Worm (Caenorhabditis elegans): ENCODE data around the gene acl-2.

Gene acl-2

DNA sequence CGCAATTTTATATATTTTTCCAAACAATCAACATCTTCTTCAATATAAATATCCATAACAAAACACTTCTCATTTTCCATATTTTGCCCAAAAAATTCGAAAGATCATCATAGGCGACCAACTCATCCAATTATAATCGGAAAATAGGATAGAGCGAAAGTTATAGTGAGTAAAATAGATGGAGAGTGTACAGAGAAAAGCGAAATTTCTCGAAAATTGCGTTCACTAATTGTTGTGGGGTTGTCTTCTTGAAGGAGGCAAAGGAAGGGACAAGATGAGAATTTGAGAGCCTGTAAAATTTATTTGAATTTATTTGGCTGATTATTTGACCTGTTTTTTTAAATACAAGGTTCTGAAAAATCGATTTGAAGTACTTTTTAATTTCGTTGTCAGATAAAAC is 4.7 kb upstream of the acl-2 start:
- TF ChIP-seq blmp-1 (tag; optimal IDR thresholded peaks at IDR 0.05): peak; percentile 94
- TF ChIP-seq ceh-43 (GFP tag; optimal IDR thresholded peaks at IDR 0.05): peak; percentile 30
- TF ChIP-seq ceh-83 (GFP tag; optimal IDR thresholded peaks at IDR 0.05): no peak
- no peak for TF ChIP-seq elt-3 (tag; optimal IDR thresholded peaks at IDR 0.05)
- peak; percentile 79 for TF ChIP-seq ces-1 (GFP tag; optimal IDR thresholded peaks at IDR 0.05)
- no peak for TF ChIP-seq nhr-12 (tag; optimal IDR thresholded peaks at IDR 0.05)

- TF ChIP-seq sptf-1 (tag; optimal IDR thresholded peaks at IDR 0.05): no peak
- no peak for TF ChIP-seq lin-32 (GFP tag; optimal IDR thresholded peaks at IDR 0.05)
- no peak for TF ChIP-seq M03D4.4 (tag; optimal IDR thresholded peaks at IDR 0.05)
- no peak for TF ChIP-seq mls-2 (tag; optimal IDR thresholded peaks at IDR 0.05)
- no peak for TF ChIP-seq bed-3 (GFP tag; optimal IDR thresholded peaks at IDR 0.05)
- no peak for TF ChIP-seq elt-1 (tag; optimal IDR thresholded peaks at IDR 0.05; ENCODE audit: borderline replicate concordance, insufficient read depth)
- no peak for TF ChIP-seq flh-1 (GFP tag; optimal IDR thresholded peaks at IDR 0.05)
- TF ChIP-seq snpc-4 (tag; optimal IDR thresholded peaks at IDR 0.05): no peak
- TF ChIP-seq nhr-76 (tag; optimal IDR thresholded peaks at IDR 0.05): no peak
- no peak for TF ChIP-seq drap-1 (GFP tag; optimal IDR thresholded peaks at IDR 0.05)
- TF ChIP-seq nhr-2 (tag; optimal IDR thresholded peaks at IDR 0.05): no peak
- TF ChIP-seq nhr-28 (tag; optimal IDR thresholded peaks at IDR 0.05): no peak
- TF ChIP-seq unc-39 (tag; optimal IDR thresholded peaks at IDR 0.05): no peak
- TF ChIP-seq elt-3 (tag; optimal IDR thresholded peaks at IDR 0.05): no peak
- TF ChIP-seq unc-120 (tag; optimal IDR thresholded peaks at IDR 0.05; ENCODE audit: poor library complexity, severe bottlenecking): no peak
- TF ChIP-seq cnd-1 (tag; optimal IDR thresholded peaks at IDR 0.05): no peak
- no peak for TF ChIP-seq tbx-8 (GFP tag; optimal IDR thresholded peaks at IDR 0.05)
- no peak for TF ChIP-seq lin-13 (tag; optimal IDR thresholded peaks at IDR 0.05)
- TF ChIP-seq ztf-11 (tag; optimal IDR thresholded peaks at IDR 0.05): no peak
- no peak for TF ChIP-seq zip-8 (tag; optimal IDR thresholded peaks at IDR 0.05)
- peak; percentile 32 for TF ChIP-seq nhr-237 (tag; optimal IDR thresholded peaks at IDR 0.05)
- no peak for TF ChIP-seq ham-2 (GFP tag; optimal IDR thresholded peaks at IDR 0.05)
- peak; percentile 3 for TF ChIP-seq lsy-2 (tag; optimal IDR thresholded peaks at IDR 0.05)
- peak; percentile 23 for TF ChIP-seq ces-1 (GFP tag; optimal IDR thresholded peaks at IDR 0.05)
- TF ChIP-seq pha-4 (tag; optimal IDR thresholded peaks at IDR 0.05): no peak
- peak; percentile 4 for TF ChIP-seq ceh-43 (GFP tag; optimal IDR thresholded peaks at IDR 0.05)
- TF ChIP-seq mep-1 (tag; optimal IDR thresholded peaks at IDR 0.05): no peak
- TF ChIP-seq hlh-1 (tag; optimal IDR thresholded peaks at IDR 0.05): no peak
- TF ChIP-seq sem-2 (GFP tag; optimal IDR thresholded peaks at IDR 0.05): no peak
Observed at ce11 chrV:10031384-10032171, 686 bp upstream of the acl-2 start.

- TF ChIP-seq lin-32 (GFP tag; optimal IDR thresholded peaks at IDR 0.05): no peak
- TF ChIP-seq tbx-8 (GFP tag; optimal IDR thresholded peaks at IDR 0.05): no peak
- no peak for TF ChIP-seq lsy-2 (tag; optimal IDR thresholded peaks at IDR 0.05)
- no peak for TF ChIP-seq sem-2 (GFP tag; optimal IDR thresholded peaks at IDR 0.05)
- TF ChIP-seq bed-3 (GFP tag; optimal IDR thresholded peaks at IDR 0.05): no peak
- TF ChIP-seq ceh-39 (tag; optimal IDR thresholded peaks at IDR 0.05): no peak
- no peak for TF ChIP-seq nhr-2 (tag; optimal IDR thresholded peaks at IDR 0.05)
- TF ChIP-seq nhr-12 (tag; optimal IDR thresholded peaks at IDR 0.05): no peak
- TF ChIP-seq ztf-11 (tag; optimal IDR thresholded peaks at IDR 0.05): no peak
- no peak for TF ChIP-seq unc-39 (tag; optimal IDR thresholded peaks at IDR 0.05)
- TF ChIP-seq mab-5 (tag; optimal IDR thresholded peaks at IDR 0.05): no peak
- no peak for TF ChIP-seq unc-120 (tag; optimal IDR thresholded peaks at IDR 0.05; ENCODE audit: poor library complexity, severe bottlenecking)
- no peak for TF ChIP-seq M03D4.4 (tag; optimal IDR thresholded peaks at IDR 0.05)
- TF ChIP-seq ces-1 (GFP tag; optimal IDR thresholded peaks at IDR 0.05): no peak
Observed at ce11 chrV:10023062-10023536, 7.8 kb downstream of the acl-2 start.

- TF ChIP-seq nhr-2 (tag; optimal IDR thresholded peaks at IDR 0.05): no peak
- TF ChIP-seq zip-8 (tag; optimal IDR thresholded peaks at IDR 0.05): no peak
- no peak for TF ChIP-seq nhr-76 (tag; optimal IDR thresholded peaks at IDR 0.05)
- TF ChIP-seq hlh-1 (tag; optimal IDR thresholded peaks at IDR 0.05): no peak
- no peak for TF ChIP-seq M03D4.4 (tag; optimal IDR thresholded peaks at IDR 0.05)
- no peak for TF ChIP-seq tbx-8 (GFP tag; optimal IDR thresholded peaks at IDR 0.05)
- no peak for TF ChIP-seq nhr-28 (tag; optimal IDR thresholded peaks at IDR 0.05)
- TF ChIP-seq unc-62 (GFP tag; optimal IDR thresholded peaks at IDR 0.05): no peak
- TF ChIP-seq sem-2 (GFP tag; optimal IDR thresholded peaks at IDR 0.05): no peak
- TF ChIP-seq elt-3 (tag; optimal IDR thresholded peaks at IDR 0.05): no peak
- TF ChIP-seq ham-2 (GFP tag; optimal IDR thresholded peaks at IDR 0.05): no peak
- TF ChIP-seq mab-5 (tag; optimal IDR thresholded peaks at IDR 0.05): no peak
- no peak for TF ChIP-seq nhr-12 (tag; optimal IDR thresholded peaks at IDR 0.05)
Observed at ce11 chrV:10019934-10020333, 11.0 kb downstream of the acl-2 start.
